Worm (Caenorhabditis elegans) whole organism, late embryonic: ENCODE results near the gene srw-57.
A peak's percentile ranks its signal among the peaks of the same experiment; 100 is the strongest.

Source experiments
- F13H6.1 ChIP-seq: sonication (generic microtip); optimal IDR thresholded peaks from 2 replicates; lab custom pipeline; 2016; ENCODE audit warnings: missing genetic modification characterization, missing compliant biosample characterization
- K09A11.1 ChIP-seq: sonication (generic microtip); optimal IDR thresholded peaks from 2 replicates; lab custom pipeline; 2017; ENCODE audit warnings: antibody characterized with exemption, mild to moderate bottlenecking, missing genetic modification characterization, missing compliant biosample characterization; ENCODE audit not compliant: insufficient read depth
- Y22D7AL.16 ChIP-seq: sonication (generic microtip); optimal IDR thresholded peaks from 2 replicates; lab custom pipeline; 2016; ENCODE audit warnings: missing genetic modification characterization, missing compliant biosample characterization
- ahr-1 ChIP-seq: sonication (generic microtip); optimal IDR thresholded peaks from 2 replicates; lab custom pipeline; 2016; ENCODE audit warnings: missing genetic modification characterization, missing compliant biosample characterization
- ama-1 ChIP-seq: fragments of 150-350 bp; optimal IDR thresholded peaks from 2 replicates; lab custom pipeline; 2014
- ceh-14 ChIP-seq: sonication (generic microtip); optimal IDR thresholded peaks from 2 replicates; lab custom pipeline; 2016; ENCODE audit warnings: missing genotype, missing genetic modification characterization, missing compliant biosample characterization
- ceh-18 ChIP-seq: sonication (generic microtip); optimal IDR thresholded peaks from 2 replicates; lab custom pipeline; 2016; ENCODE audit warnings: missing genetic modification characterization, missing compliant biosample characterization
- ceh-19 ChIP-seq: fragments of 200-800 bp; sonication (Bioruptor generic); optimal IDR thresholded peaks from 2 replicates; lab custom pipeline; 2018; ENCODE audit warnings: mild to moderate bottlenecking, missing genetic modification characterization, missing compliant biosample characterization
- ceh-2 ChIP-seq: sonication (generic microtip); optimal IDR thresholded peaks from 2 replicates; lab custom pipeline; 2016; ENCODE audit warnings: missing genotype, missing genetic modification characterization, missing compliant biosample characterization
- ceh-22 ChIP-seq: sonication (generic microtip); optimal IDR thresholded peaks from 2 replicates; lab custom pipeline; 2017; ENCODE audit warnings: missing biosample characterization, missing genetic modification characterization
- ceh-30 ChIP-seq: fragments of 150-350 bp; optimal IDR thresholded peaks from 2 replicates; lab custom pipeline; 2014; ENCODE audit warnings: missing biosample characterization, missing genetic modification characterization
- ceh-45 ChIP-seq: fragments of 200-800 bp; sonication (Bioruptor generic); IDR thresholded peaks from 2 replicates; pipeline ENCODE4 v1.3.6; 2022; ENCODE audit warnings: missing genetic modification reagents, missing genetic modification characterization, missing compliant biosample characterization
- ceh-9 ChIP-seq: sonication (generic microtip); optimal IDR thresholded peaks from 2 replicates; lab custom pipeline; 2016; ENCODE audit warnings: mild to moderate bottlenecking, missing genetic modification characterization, inconsistent platforms, missing compliant biosample characterization
- che-1 ChIP-seq: sonication (generic microtip); optimal IDR thresholded peaks from 2 replicates; lab custom pipeline; 2016; ENCODE audit warnings: mild to moderate bottlenecking, missing genetic modification characterization, missing compliant biosample characterization
- dve-1 ChIP-seq: sonication (generic microtip); optimal IDR thresholded peaks from 2 replicates; lab custom pipeline; 2017; ENCODE audit warnings: antibody characterized with exemption, mild to moderate bottlenecking, missing genetic modification characterization, missing compliant biosample characterization
- elt-2 ChIP-seq: sonication (generic microtip); optimal IDR thresholded peaks from 2 replicates; lab custom pipeline; 2016; ENCODE audit warnings: missing genetic modification reagents, missing genetic modification characterization, missing compliant biosample characterization
- fkh-10 ChIP-seq: fragments of 150-350 bp; optimal IDR thresholded peaks from 2 replicates; lab custom pipeline; 2014; ENCODE audit warnings: missing biosample characterization, missing genetic modification reagents, missing genetic modification characterization
- fkh-6 ChIP-seq: sonication (generic microtip); optimal IDR thresholded peaks from 2 replicates; lab custom pipeline; 2016; ENCODE audit warnings: missing genetic modification characterization, missing compliant biosample characterization
- hlh-15 ChIP-seq: sonication (generic microtip); optimal IDR thresholded peaks from 2 replicates; lab custom pipeline; 2016; ENCODE audit warnings: missing genetic modification characterization, missing compliant biosample characterization
- hlh-30 ChIP-seq: sonication (generic microtip); optimal IDR thresholded peaks from 2 replicates; lab custom pipeline; 2017; ENCODE audit warnings: antibody characterized with exemption, missing genetic modification characterization, missing compliant biosample characterization; ENCODE audit not compliant: insufficient read depth
- hlh-6 ChIP-seq: sonication (generic microtip); optimal IDR thresholded peaks from 2 replicates; lab custom pipeline; 2016; ENCODE audit warnings: missing genotype, missing genetic modification characterization, missing compliant biosample characterization
- hlh-8 ChIP-seq: sonication (generic microtip); optimal IDR thresholded peaks from 2 replicates; lab custom pipeline; 2016; ENCODE audit warnings: missing genotype, missing genetic modification characterization, missing compliant biosample characterization
- lim-6 ChIP-seq: sonication (generic microtip); optimal IDR thresholded peaks from 2 replicates; lab custom pipeline; 2016; ENCODE audit warnings: missing genetic modification characterization, missing compliant biosample characterization
- lin-11 ChIP-seq: fragments of 200-800 bp; sonication (Bioruptor generic); optimal IDR thresholded peaks from 2 replicates; lab custom pipeline; 2018; ENCODE audit warnings: mild to moderate bottlenecking, missing genetic modification characterization, missing compliant biosample characterization
- madf-2 ChIP-seq: sonication (generic microtip); optimal IDR thresholded peaks from 2 replicates; lab custom pipeline; 2017; ENCODE audit warnings: missing genetic modification characterization, missing compliant biosample characterization
- nhr-11 ChIP-seq: fragments of 150-350 bp; optimal IDR thresholded peaks from 2 replicates; lab custom pipeline; 2014; ENCODE audit warnings: missing biosample characterization, missing genetic modification characterization
- nhr-232 ChIP-seq: sonication (generic microtip); optimal IDR thresholded peaks from 2 replicates; lab custom pipeline; 2016; ENCODE audit warnings: missing genetic modification characterization, missing compliant biosample characterization
- pat-9 ChIP-seq: fragments of 200-800 bp; sonication (Bioruptor generic); optimal IDR thresholded peaks from 2 replicates; lab custom pipeline; 2018; ENCODE audit warnings: mild to moderate bottlenecking, missing genetic modification characterization, moderate library complexity, missing compliant biosample characterization
- pax-1 ChIP-seq: fragments of 150-350 bp; optimal IDR thresholded peaks from 2 replicates; lab custom pipeline; 2014; ENCODE audit warnings: missing biosample characterization, missing genetic modification characterization
- pha-2 ChIP-seq: sonication (generic microtip); optimal IDR thresholded peaks from 2 replicates; lab custom pipeline; 2017; ENCODE audit warnings: mild to moderate bottlenecking, missing genetic modification characterization, missing compliant biosample characterization
- pqm-1 ChIP-seq: sonication (generic microtip); optimal IDR thresholded peaks from 2 replicates; lab custom pipeline; 2016; ENCODE audit warnings: missing genetic modification characterization, missing compliant biosample characterization
- pros-1 ChIP-seq: fragments of 150-350 bp; optimal IDR thresholded peaks from 2 replicates; lab custom pipeline; 2014; ENCODE audit warnings: missing biosample characterization, missing genetic modification reagents, missing genetic modification characterization
- ref-2 ChIP-seq: sonication (generic microtip); optimal IDR thresholded peaks from 2 replicates; lab custom pipeline; 2016; ENCODE audit warnings: missing genetic modification characterization, missing compliant biosample characterization
- sox-2 ChIP-seq: fragments of 200-800 bp; sonication (Bioruptor generic); IDR thresholded peaks from 2 replicates; pipeline ENCODE4 v1.3.6; 2022; ENCODE audit warnings: missing genetic modification reagents, missing genetic modification characterization, missing compliant biosample characterization
- syd-9 ChIP-seq: sonication (generic microtip); optimal IDR thresholded peaks from 2 replicates; lab custom pipeline; 2016; ENCODE audit warnings: mild to moderate bottlenecking, missing genetic modification characterization, moderate library complexity, missing compliant biosample characterization
- unc-3 ChIP-seq, 2 experiments: fragments of 200-800 bp in 1 of 2; sonication (Bioruptor generic) in 1 of 2; sonication (generic microtip) in 1 of 2; conservative IDR thresholded peaks in 1 of 2; optimal IDR thresholded peaks in 1 of 2; 2 replicates each; pipeline versions ENCODE4 v1.3.6 to Lab custom; 2016 to 2022; ENCODE audit warnings: missing compliant biosample characterization in 2 of 2, missing genetic modification characterization in 2 of 2, missing genetic modification reagents in 1 of 2
- unc-55 ChIP-seq: sonication (generic microtip); optimal IDR thresholded peaks from 2 replicates; lab custom pipeline; 2017; ENCODE audit warnings: missing biosample characterization, missing genetic modification reagents, missing genetic modification characterization
- ztf-16 ChIP-seq: sonication (generic microtip); optimal IDR thresholded peaks from 2 replicates; lab custom pipeline; 2017; ENCODE audit warnings: missing genetic modification characterization, missing compliant biosample characterization

Gene srw-57

ce11 chrV:15924307-15924706, 30.5 kb downstream of the srw-57 start, which contains the start of gene nhr-108:
nhr-108 (minus strand) TSS chrV:15924472.
- no peak for TF ChIP-seq hlh-8 (tag; lab: Kevin White, UChicago)
- TF ChIP-seq nhr-11 = no peak
- no peak for TF ChIP-seq pha-2 (tag; lab: Kevin White, UChicago)
- no peak for TF ChIP-seq K09A11.1 (tag; lab: Kevin White, UChicago)
- no peak for TF ChIP-seq ahr-1
- no peak for TF ChIP-seq pros-1 (tag; lab: Kevin White, UChicago)
- no peak for TF ChIP-seq ceh-22
- TF ChIP-seq ceh-30 (tag; lab: Kevin White, UChicago) = no peak
- no peak for TF ChIP-seq hlh-30 (tag; lab: Kevin White, UChicago)
- no peak for TF ChIP-seq ztf-16

ce11 chrV:15922979-15923378, 31.9 kb downstream of the srw-57 start, which contains the start of gene F35E8.13:
F35E8.13 (plus strand) TSS chrV:15923279.
- no peak for TF ChIP-seq madf-2
- no peak for TF ChIP-seq pha-2 (tag; lab: Kevin White, UChicago)
- no peak for TF ChIP-seq F13H6.1 (tag; lab: Kevin White, UChicago)
- TF ChIP-seq syd-9 (tag; lab: Kevin White, UChicago) = no peak
- no peak for TF ChIP-seq Y22D7AL.16
- TF ChIP-seq ceh-30 (tag; lab: Kevin White, UChicago) = no peak
- no peak for TF ChIP-seq ceh-18 (tag; lab: Kevin White, UChicago)
- no peak for TF ChIP-seq ceh-2
- TF ChIP-seq fkh-10 (GFP tag; lab: Kevin White, UChicago) = no peak
- no peak for TF ChIP-seq pat-9 (tag; lab: Kevin White, UChicago)
- no peak for TF ChIP-seq pax-1 (tag; lab: Kevin White, UChicago)

DNA sequence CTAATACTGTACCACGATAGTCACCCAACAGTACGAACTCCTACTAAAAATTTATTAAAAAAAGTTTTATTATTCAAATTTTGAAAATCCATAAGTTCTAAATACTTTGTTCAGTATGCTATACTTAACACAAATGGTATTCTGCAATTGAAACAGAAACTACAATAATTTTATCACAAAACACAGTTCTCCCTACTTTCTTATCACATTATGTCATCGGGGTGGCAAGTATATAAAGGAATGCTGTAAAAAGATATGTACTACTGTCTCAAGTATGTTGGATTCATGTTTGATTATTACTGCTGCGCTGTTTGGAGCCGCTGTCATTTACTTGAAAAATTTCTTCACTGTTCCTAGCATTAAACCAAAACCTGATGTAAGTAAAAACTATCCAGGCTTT, 33.7 kb downstream of the srw-57 start, which contains the start of gene cdr-1:
cdr-1 (plus strand) TSS at position 208 of the 400 bp plus-strand sequence.
- TF ChIP-seq elt-2 (tag; lab: Kevin White, UChicago) (peak; percentile 34), ceh-45 (no peak), ceh-14 (tag; lab: Kevin White, UChicago) (no peak)

DNA sequence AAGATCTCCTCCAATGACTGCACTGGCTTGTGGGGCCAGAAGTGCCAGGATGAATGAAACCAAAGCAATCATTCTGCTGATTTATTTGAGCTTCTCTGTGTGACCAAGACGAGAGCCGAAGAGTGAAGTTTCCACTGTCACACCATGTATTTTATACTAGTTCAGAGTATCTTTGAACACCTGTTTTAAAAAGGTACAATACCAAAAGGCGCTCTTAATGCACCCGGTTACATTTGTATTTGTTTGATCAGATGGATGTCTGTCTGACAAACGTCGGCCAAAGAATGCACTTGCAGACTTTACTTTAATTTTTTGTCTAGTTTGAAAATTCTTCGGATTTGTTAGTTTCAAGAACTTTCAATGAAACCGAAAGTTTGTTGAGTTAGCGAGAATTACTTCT, 34.6 kb downstream of the srw-57 start, which contains the start of gene F35E8.10:
F35E8.10 (minus strand) TSS at position 101 of the 400 bp plus-strand sequence.
- TF ChIP-seq ama-1 (lab: Kevin White, UChicago) (no peak), ceh-9 (tag; lab: Kevin White, UChicago) (no peak), unc-3 (GFP tag; conservative IDR thresholded peaks at IDR 0.05; lab: Robert Waterston, UW) (no peak), unc-3 (tag; optimal IDR thresholded peaks at IDR 0.05; lab: Kevin White, UChicago) (no peak), syd-9 (tag; lab: Kevin White, UChicago) (no peak), ahr-1 (no peak), madf-2 (no peak), pat-9 (tag; lab: Kevin White, UChicago) (no peak), pqm-1 (no peak), ceh-19 (GFP tag; lab: Kevin White, UChicago) (no peak), fkh-6 (tag; lab: Kevin White, UChicago) (no peak), dve-1 (tag; lab: Kevin White, UChicago) (no peak), hlh-15 (no peak), sox-2 (no peak), nhr-232 (tag; lab: Kevin White, UChicago) (no peak), hlh-6 (tag; lab: Kevin White, UChicago) (no peak), Y22D7AL.16 (no peak), pha-2 (tag; lab: Kevin White, UChicago) (no peak), pros-1 (tag; lab: Kevin White, UChicago) (no peak), unc-55 (GFP tag; lab: Kevin White, UChicago) (no peak), nhr-11 (no peak)
- TF ChIP-seq, all 69 proteins: peak for 0

DNA sequence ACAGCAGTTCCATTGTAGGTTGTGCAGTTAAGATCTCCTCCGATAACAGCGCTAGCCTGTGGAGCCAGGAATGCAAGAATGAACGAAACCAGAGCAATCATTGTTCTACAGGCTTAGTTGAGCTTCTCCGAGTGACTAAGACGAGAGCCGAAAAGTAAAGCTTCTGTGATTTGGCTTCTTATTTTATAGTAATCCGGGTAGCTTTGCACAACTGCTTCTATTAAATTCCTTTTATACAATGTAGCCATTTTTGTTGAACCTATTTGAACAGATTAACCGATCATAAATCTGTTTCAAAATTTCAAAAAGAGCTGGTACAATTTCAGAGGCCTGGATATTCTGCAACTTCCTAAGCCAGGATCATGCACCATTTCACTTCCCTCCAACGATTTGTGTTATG, 37.4 kb downstream of the srw-57 start, which contains the start of gene F35E8.9:
F35E8.9 (minus strand) TSS at position 101 of the 400 bp plus-strand sequence.
- no peak for TF ChIP-seq ceh-19 (GFP tag; lab: Kevin White, UChicago)
- no peak for TF ChIP-seq che-1 (tag; lab: Kevin White, UChicago)
- TF ChIP-seq unc-55 (GFP tag; lab: Kevin White, UChicago) = no peak
- no peak for TF ChIP-seq ref-2 (tag; lab: Kevin White, UChicago)
- no peak for TF ChIP-seq lin-11 (tag; lab: Kevin White, UChicago)
- TF ChIP-seq unc-3 (GFP tag; conservative IDR thresholded peaks at IDR 0.05; lab: Robert Waterston, UW) = no peak
- no peak for TF ChIP-seq unc-3 (tag; optimal IDR thresholded peaks at IDR 0.05; lab: Kevin White, UChicago)
- TF ChIP-seq lim-6 = no peak
- no peak for TF ChIP-seq ahr-1
